Fruit fly (Drosophila melanogaster): ENCODE measurements around the gene TTLL3B.
A peak's percentile ranks its signal among the peaks of the same experiment; 100 is the strongest.

Gene TTLL3B

DNA sequence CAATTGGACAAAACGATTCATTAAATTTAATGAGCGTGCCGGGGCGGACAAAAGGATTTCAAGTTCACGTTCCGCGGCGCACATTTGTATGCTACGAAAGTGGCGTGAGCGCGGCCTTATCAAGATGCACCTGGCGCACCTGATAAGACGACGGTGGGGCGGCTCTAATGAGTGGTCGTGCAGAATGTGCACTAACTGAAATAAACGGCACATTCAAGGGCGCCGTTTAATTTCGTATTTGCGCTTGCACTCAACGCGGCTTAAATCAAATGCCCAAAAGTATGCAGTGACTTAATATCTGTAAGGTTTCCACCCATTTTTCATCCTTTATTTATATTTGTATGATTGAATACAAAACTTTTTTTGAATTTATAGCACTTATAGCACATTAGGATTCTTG is 15.7 kb upstream of the TTLL3B start:
- TF ChIP-seq CTCF (optimal IDR thresholded peaks at IDR 0.05): no peak
- no peak for TF ChIP-seq CG8478 (optimal IDR thresholded peaks at IDR 0.05)

DNA sequence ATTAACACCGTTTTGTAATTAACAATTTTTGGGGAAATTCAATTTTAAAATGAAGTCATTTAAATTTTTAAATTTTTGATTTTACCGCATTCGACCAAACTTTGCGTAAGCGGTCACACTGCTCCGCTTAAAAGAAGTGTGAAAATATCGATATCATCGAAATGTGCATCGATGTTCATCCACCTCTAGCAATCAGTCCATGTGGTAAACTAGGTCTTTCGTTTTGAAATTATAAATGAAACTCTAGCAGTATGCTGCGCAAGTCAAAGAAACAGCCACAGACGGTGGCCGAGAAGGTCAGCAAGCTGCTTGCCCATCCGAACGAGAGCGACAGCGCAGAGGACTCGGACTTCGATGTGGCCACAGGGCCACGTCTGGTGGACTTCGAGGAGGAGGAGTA is 15.2 kb upstream of the TTLL3B start, which contains the start of gene Aatf:
Aatf (plus strand) TSS at position 166 of the 400 bp plus-strand sequence.
- TF ChIP-seq CG8478 (optimal IDR thresholded peaks at IDR 0.05) (no peak), CTCF (optimal IDR thresholded peaks at IDR 0.05) (peak in 1 of 2 experiments; percentile 23)

- no peak for TF ChIP-seq CTCF (optimal IDR thresholded peaks at IDR 0.05)
Observed at dm6 chr2L:6721710-6722109, 11.0 kb upstream of the TTLL3B start.

dm6 chr2L:6722822-6723749 is 9.6 kb upstream of the TTLL3B start, which contains the start of gene homer:
Gene homer (minus strand): TSS chr2L:6723359.
- TF ChIP-seq CG8478 (optimal IDR thresholded peaks at IDR 0.05) (no peak), CTCF (optimal IDR thresholded peaks at IDR 0.05) (no peak)

DNA sequence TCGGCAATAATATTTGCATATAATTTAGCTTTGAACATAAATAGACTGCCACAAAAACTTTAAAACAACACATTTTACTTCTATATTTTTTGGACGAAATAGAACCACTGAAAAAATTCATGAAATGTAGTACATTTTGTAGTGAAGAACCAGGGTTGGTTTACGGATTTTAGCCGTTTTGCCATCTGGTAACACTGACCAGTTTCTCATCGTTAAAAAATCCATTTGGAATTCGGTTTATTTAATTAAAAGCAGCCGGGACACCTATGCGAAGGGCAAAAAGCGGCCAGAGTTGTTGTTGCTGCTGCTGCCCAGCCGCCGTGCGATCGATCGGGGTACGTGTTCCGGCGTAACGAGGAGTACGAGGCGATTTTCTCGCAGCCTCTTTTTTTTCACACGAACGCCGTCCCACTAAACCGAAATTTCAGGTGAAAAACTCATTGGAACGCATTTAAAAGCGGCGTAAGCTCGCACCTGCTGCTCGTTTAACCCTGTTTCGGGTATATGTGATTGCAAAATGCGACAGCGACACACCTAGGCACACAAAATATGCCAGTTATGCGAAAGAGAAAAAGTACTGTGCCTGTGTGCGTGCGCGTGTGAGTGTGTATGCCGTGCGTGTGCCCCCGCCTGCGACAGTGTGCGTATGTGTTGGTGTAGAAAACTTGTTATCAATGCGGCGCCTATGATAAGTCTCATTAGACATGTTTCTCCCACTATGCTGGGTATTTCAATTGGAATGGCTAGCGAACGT is 8.7 kb upstream of the TTLL3B start, which contains the start of gene Liprin-alpha:
Liprin-alpha (plus strand) TSS at position 154 of the 754 bp plus-strand sequence.
- TF ChIP-seq CG8478 (optimal IDR thresholded peaks at IDR 0.05): no peak
- TF ChIP-seq CTCF (optimal IDR thresholded peaks at IDR 0.05): peak in 1 of 2 experiments; percentile 16

dm6 chr2L:6740088-6740487 is 7.4 kb downstream of the TTLL3B start, which contains the start of gene TTLL3A:
Gene TTLL3A (minus strand): TSS chr2L:6740188.
- TF ChIP-seq CG8478 (optimal IDR thresholded peaks at IDR 0.05) (no peak), CTCF (optimal IDR thresholded peaks at IDR 0.05) (no peak)

dm6 chr2L:6741980-6742591 is 9.4 kb downstream of the TTLL3B start, which contains the start of gene meng:
Gene meng (plus strand): TSS chr2L:6742502.
- TF ChIP-seq CG8478 (optimal IDR thresholded peaks at IDR 0.05): no peak
- TF ChIP-seq CTCF (optimal IDR thresholded peaks at IDR 0.05): no peak

DNA sequence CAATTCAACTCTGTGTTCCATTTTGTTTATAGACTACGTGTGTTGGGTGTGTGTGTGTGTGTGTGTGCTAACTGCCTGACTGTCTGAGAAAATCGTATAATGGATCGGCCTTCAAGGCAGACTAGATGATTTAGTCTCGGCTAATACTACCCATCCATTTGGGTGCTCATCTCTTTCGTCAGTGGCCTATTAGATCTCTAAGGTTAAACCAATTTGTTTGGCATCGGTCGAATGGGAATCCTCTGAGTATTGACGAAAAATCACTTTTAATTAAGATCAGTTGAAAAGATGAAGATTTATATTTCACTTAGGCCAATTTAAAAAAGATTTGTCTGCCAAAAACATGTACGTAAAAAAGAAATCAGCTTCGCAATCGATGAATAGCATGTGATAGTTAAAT is 12.9 kb downstream of the TTLL3B start, which contains the start of gene CG31910:
CG31910 (minus strand) TSS at position 101 of the 400 bp plus-strand sequence.
- no peak for TF ChIP-seq CG8478 (optimal IDR thresholded peaks at IDR 0.05)

dm6 chr2L:6747814-6748213 is 15.1 kb downstream of the TTLL3B start, which contains the start of gene CG44271:
Gene CG44271 (minus strand): TSS chr2L:6747914.
- TF ChIP-seq CG8478 (optimal IDR thresholded peaks at IDR 0.05) (no peak), CTCF (optimal IDR thresholded peaks at IDR 0.05) (no peak)

DNA sequence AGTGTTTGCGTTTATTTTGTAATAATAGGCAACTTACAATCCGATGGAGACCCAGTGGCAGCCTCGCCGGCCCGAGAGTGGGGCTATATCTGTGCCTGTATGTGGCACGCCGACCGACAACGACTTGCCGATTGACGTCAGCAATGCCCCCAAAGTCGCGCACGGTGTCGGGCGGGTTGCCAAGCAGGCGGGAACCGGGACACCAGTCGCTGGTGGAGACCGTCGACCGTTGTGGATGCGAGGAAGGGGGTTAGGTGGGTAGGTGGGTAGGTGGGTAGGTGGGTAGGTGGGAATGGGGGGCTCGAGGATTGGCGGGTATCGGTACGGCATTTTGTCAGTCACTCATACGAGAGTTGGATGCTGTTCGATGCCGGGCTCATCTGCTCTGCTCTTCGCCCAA is 18.4 kb downstream of the TTLL3B start:
- no peak for TF ChIP-seq CTCF (optimal IDR thresholded peaks at IDR 0.05)
- no peak for TF ChIP-seq CG8478 (optimal IDR thresholded peaks at IDR 0.05)

dm6 chr2L:6759528-6759927 is 26.9 kb downstream of the TTLL3B start, which contains the start of gene CG11322:
Gene CG11322 (minus strand): TSS chr2L:6759628.
- TF ChIP-seq CTCF (optimal IDR thresholded peaks at IDR 0.05) (no peak), CG8478 (optimal IDR thresholded peaks at IDR 0.05) (no peak)

DNA sequence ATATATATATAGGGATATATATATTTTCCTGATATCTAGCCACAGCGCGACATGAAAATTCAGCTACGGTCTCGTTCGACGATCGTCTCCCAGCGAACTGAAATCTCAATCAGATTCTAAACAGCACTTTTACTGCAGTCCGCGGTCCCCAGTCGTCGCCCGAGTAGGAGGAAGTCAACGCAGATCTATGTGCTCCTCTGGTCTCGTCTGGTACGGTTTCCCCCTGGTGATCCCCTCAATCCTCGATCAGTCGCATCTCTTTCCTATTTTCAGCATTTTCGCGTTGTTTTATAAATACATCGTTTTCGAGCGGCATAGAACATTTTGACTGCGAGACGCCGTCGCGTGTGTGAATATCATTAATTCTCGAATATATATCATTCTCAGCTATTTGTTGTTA is 40.0 kb downstream of the TTLL3B start, which contains the start of gene LUBEL:
LUBEL (minus strand) TSS at position 101 of the 400 bp plus-strand sequence.
- TF ChIP-seq CG8478 (optimal IDR thresholded peaks at IDR 0.05) (no peak), CTCF (optimal IDR thresholded peaks at IDR 0.05) (no peak)

- no peak for TF ChIP-seq CG8478 (optimal IDR thresholded peaks at IDR 0.05)
- no peak for TF ChIP-seq CTCF (optimal IDR thresholded peaks at IDR 0.05)
Observed at dm6 chr2L:6773645-6774044, 41.0 kb downstream of the TTLL3B start, which contains the start of gene CG17378. Gene CG17378 (plus strand): TSS chr2L:6774041.

DNA sequence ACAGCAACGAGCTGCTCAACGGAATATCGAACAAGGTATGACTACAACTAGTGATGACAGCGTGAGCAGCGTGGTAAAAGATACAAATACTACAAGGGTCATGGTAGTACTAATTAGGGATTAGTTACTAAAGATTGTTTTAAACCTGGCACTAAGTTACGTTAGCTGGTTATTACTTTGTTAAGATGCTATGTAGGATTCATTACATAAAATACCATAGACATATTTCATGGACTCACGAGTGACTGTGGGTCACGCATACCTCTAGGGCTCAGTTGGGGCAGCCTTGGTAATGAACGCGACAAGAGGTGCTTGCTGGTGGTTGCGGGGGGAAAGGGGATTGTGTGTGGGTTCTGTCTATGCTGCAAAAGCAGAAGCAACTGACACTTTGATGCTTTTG is 42.2 kb downstream of the TTLL3B start:
- TF ChIP-seq CG8478 (optimal IDR thresholded peaks at IDR 0.05) (no peak), CTCF (optimal IDR thresholded peaks at IDR 0.05) (no peak)

DNA sequence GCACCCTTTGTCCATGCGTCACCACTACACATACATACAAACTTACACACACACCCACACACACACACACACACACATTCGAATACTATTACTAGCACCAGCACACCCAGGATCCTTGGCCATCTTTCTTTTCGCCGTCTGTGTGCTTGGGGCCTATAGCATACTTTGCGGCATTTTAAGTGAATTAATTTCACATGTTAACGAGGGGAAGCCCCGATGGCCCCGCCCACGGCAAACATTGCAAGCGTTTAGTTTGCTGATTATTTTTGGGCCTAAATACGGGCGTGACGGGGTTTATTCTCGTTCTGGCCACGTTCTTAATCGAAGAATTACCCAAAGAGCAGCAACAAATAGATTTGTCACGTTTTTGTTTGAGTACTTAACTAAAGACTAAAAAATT is 50.7 kb downstream of the TTLL3B start:
- TF ChIP-seq CG8478 (optimal IDR thresholded peaks at IDR 0.05) (no peak), CTCF (optimal IDR thresholded peaks at IDR 0.05) (no peak)
